Worm (Caenorhabditis elegans): ENCODE data around the gene tbx-8.

DNA sequence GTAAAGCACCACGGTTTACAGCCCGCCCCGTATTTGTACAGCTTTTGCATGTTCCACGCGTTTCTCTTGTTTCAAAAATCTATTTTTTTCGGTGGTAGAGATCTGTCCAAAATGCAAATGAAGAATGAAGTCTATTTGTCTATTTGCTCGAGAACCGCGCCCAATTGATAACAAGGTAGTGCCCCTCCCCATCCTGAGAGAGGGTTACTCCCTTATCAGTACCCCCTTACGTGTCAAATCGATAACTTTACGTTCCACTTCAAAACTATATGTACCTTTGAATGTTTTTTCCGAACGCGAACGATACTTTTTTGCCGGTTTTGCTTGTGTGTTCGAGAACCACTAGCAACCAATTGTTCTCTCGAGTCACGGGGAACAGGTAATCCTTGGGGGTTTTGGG is 28.9 kb downstream of the tbx-8 start:
- TF ChIP-seq ztf-29 (GFP tag; IDR thresholded peaks at IDR 0.05) (no peak), flt-1 (GFP tag; IDR thresholded peaks at IDR 0.05) (no peak), ref-1 (GFP tag; conservative IDR thresholded peaks at IDR 0.05) (no peak), T22C8.4 (GFP tag; IDR thresholded peaks at IDR 0.05) (no peak), tab-1 (GFP tag; IDR thresholded peaks at IDR 0.05) (no peak), cog-1 (tag; optimal IDR thresholded peaks at IDR 0.05) (no peak), ztf-23 (GFP tag; IDR thresholded peaks at IDR 0.05) (no peak), klf-2 (GFP tag; conservative IDR thresholded peaks at IDR 0.05) (no peak), med-1 (GFP tag; optimal IDR thresholded peaks at IDR 0.05; ENCODE audit: insufficient read depth) (no peak)

Measured in whole organism, midembryonic.